Worm (Caenorhabditis elegans): ENCODE results near the gene C34C12.12.

Gene C34C12.12

ce11 chrIII:3503286-3503685 is 50.3 kb downstream of the C34C12.12 start, which contains the start of gene rpl-16 (continued):
- TF ChIP-seq egl-18 (GFP tag; IDR thresholded peaks at IDR 0.05), result peak; percentile 62; the same call in 1 of the 2 replicates
- TF ChIP-seq nfyb-1 (GFP tag; IDR thresholded peaks at IDR 0.05), result peak; percentile 61; the same call in 1 of the 2 replicates
- peak; percentile 18; the same call in 1 of the 2 replicates for TF ChIP-seq F33H1.4 (GFP tag; IDR thresholded peaks at IDR 0.05)
- TF ChIP-seq cebp-1 (GFP tag; IDR thresholded peaks at IDR 0.05), result no peak
- TF ChIP-seq cebp-1 (tag; optimal IDR thresholded peaks at IDR 0.05), result peak; percentile 22
- no peak for TF ChIP-seq nhr-27 (tag; optimal IDR thresholded peaks at IDR 0.05)
- peak; percentile 53; the same call in 1 of the 2 replicates for TF ChIP-seq madf-6 (GFP tag; IDR thresholded peaks at IDR 0.05)
- no peak for TF ChIP-seq lsy-27 (tag; optimal IDR thresholded peaks at IDR 0.05; ENCODE audit: borderline replicate concordance, insufficient read depth)
- TF ChIP-seq lin-54 (GFP tag; optimal IDR thresholded peaks at IDR 0.05), result peak; percentile 47
- no peak for TF ChIP-seq B0035.1 (tag; optimal IDR thresholded peaks at IDR 0.05)
- peak; percentile 4 for TF ChIP-seq snpc-3.4 (tag; optimal IDR thresholded peaks at IDR 0.05)
- 0 out of 2 replicates have a peak, but pooled peaks have one; percentile 74 for TF ChIP-seq Y56A3A.18 (GFP tag; IDR thresholded peaks at IDR 0.05)
- no peak for TF ChIP-seq T26A5.8 (tag; optimal IDR thresholded peaks at IDR 0.05)
- TF ChIP-seq tbp1 (GFP tag; optimal IDR thresholded peaks at IDR 0.05), result peak; percentile 9
- TF ChIP-seq mxl-1 (tag; optimal IDR thresholded peaks at IDR 0.05), result no peak
- TF ChIP-seq aptf-3 (GFP tag; IDR thresholded peaks at IDR 0.05), result peak; percentile 60; the same call in 1 of the 2 replicates
- TF ChIP-seq repo-1 (tag; optimal IDR thresholded peaks at IDR 0.05), result peak; percentile 36
- peak; percentile 17; the same call in 1 of the 2 replicates for TF ChIP-seq hmg-1.2 (GFP tag; IDR thresholded peaks at IDR 0.05)
- TF ChIP-seq Y53G8AR.9 (GFP tag; conservative IDR thresholded peaks at IDR 0.05), result peak; percentile 70
- no peak for TF ChIP-seq madf-3 (GFP tag; IDR thresholded peaks at IDR 0.05)
- TF ChIP-seq ekl-4 (GFP tag; IDR thresholded peaks at IDR 0.05), result peak; percentile 73
